Fruit fly (Drosophila melanogaster): ENCODE results near the gene wnd.

wnd gene

dm6 chr3L:19635478-19635996 lies at the start of gene wnd:
Gene wnd, minus strand, starts transcription at chr3L:19635783.
- TF ChIP-seq CG14655 (GFP tag; optimal IDR thresholded peaks at IDR 0.05) = no peak
- peak; percentile 9 for TF ChIP-seq Snoo (tag; optimal IDR thresholded peaks at IDR 0.05)
- peak; percentile 4 for TF ChIP-seq Pif1B (GFP tag; optimal IDR thresholded peaks at IDR 0.05)
- TF ChIP-seq CG10348 (GFP tag; IDR thresholded peaks at IDR 0.05) = no peak
- TF ChIP-seq CG17806 (tag; optimal IDR thresholded peaks at IDR 0.05) = no peak
- no peak for TF ChIP-seq fd96Ca (GFP tag; IDR thresholded peaks at IDR 0.05)
- peak; percentile 12 for TF ChIP-seq Pif1A (GFP tag; optimal IDR thresholded peaks at IDR 0.05)
- TF ChIP-seq CG8159 (tag; optimal IDR thresholded peaks at IDR 0.05) = no peak
- no peak for TF ChIP-seq rn (GFP tag; IDR thresholded peaks at IDR 0.05)
- TF ChIP-seq CG34367 (tag; optimal IDR thresholded peaks at IDR 0.05) = no peak
- TF ChIP-seq Ets98B (GFP tag; IDR thresholded peaks at IDR 0.05) = peak; percentile 38; the same call in 1 of the 2 replicates
- TF ChIP-seq CG12605 (GFP tag; IDR thresholded peaks at IDR 0.05) = peak; percentile 26; the same call in 1 of the 2 replicates
- peak; percentile 22 for TF ChIP-seq EcR (GFP tag; optimal IDR thresholded peaks at IDR 0.05)
- no peak for TF ChIP-seq CG15710 (tag; optimal IDR thresholded peaks at IDR 0.05)

- TF ChIP-seq CG10348 (GFP tag; IDR thresholded peaks at IDR 0.05) = no peak
- TF ChIP-seq CG14655 (GFP tag; optimal IDR thresholded peaks at IDR 0.05) = no peak
- TF ChIP-seq Snoo (tag; optimal IDR thresholded peaks at IDR 0.05) = no peak
- no peak for TF ChIP-seq Pif1A (GFP tag; optimal IDR thresholded peaks at IDR 0.05)
- no peak for TF ChIP-seq Pif1B (GFP tag; optimal IDR thresholded peaks at IDR 0.05)
- TF ChIP-seq CG17806 (tag; optimal IDR thresholded peaks at IDR 0.05) = no peak
- TF ChIP-seq Ets98B (GFP tag; IDR thresholded peaks at IDR 0.05) = no peak
- no peak for TF ChIP-seq gl (tag; optimal IDR thresholded peaks at IDR 0.05)
- no peak for TF ChIP-seq CG32121 (GFP tag; IDR thresholded peaks at IDR 0.05)
- no peak for TF ChIP-seq CG9948 (tag; optimal IDR thresholded peaks at IDR 0.05)
- TF ChIP-seq fd96Ca (GFP tag; IDR thresholded peaks at IDR 0.05) = no peak
- TF ChIP-seq CG12605 (GFP tag; IDR thresholded peaks at IDR 0.05) = no peak
- no peak for TF ChIP-seq CG8301 (tag; optimal IDR thresholded peaks at IDR 0.05)
- TF ChIP-seq CG13204 (GFP tag; optimal IDR thresholded peaks at IDR 0.05) = no peak
- no peak for TF ChIP-seq rn (GFP tag; IDR thresholded peaks at IDR 0.05)
- TF ChIP-seq CG34367 (tag; optimal IDR thresholded peaks at IDR 0.05) = no peak
- TF ChIP-seq CG15710 (tag; optimal IDR thresholded peaks at IDR 0.05) = no peak
- no peak for TF ChIP-seq D1 (tag; optimal IDR thresholded peaks at IDR 0.05)
- no peak for TF ChIP-seq EcR (GFP tag; optimal IDR thresholded peaks at IDR 0.05)
- TF ChIP-seq CG4496 (GFP tag; IDR thresholded peaks at IDR 0.05) = no peak
Observed at dm6 chr3L:19683520-19683919, 47.9 kb upstream of the wnd start.

dm6 chr3L:19682902-19683301 lies 47.3 kb upstream of the wnd start:
- TF ChIP-seq CG14655 (GFP tag; optimal IDR thresholded peaks at IDR 0.05) = no peak
- TF ChIP-seq Pif1A (GFP tag; optimal IDR thresholded peaks at IDR 0.05) = no peak
- no peak for TF ChIP-seq Ets98B (GFP tag; IDR thresholded peaks at IDR 0.05)
- TF ChIP-seq CG32121 (GFP tag; IDR thresholded peaks at IDR 0.05) = no peak
- TF ChIP-seq CG8159 (tag; optimal IDR thresholded peaks at IDR 0.05) = no peak
- TF ChIP-seq CG4496 (GFP tag; IDR thresholded peaks at IDR 0.05) = 0 out of 3 replicates have a peak, but pooled peaks have one; percentile 12

dm6 chr3L:19676050-19676449 lies 40.5 kb upstream of the wnd start:
- TF ChIP-seq CG8159 (tag; optimal IDR thresholded peaks at IDR 0.05) = peak; percentile 66
- no peak for TF ChIP-seq D1 (tag; optimal IDR thresholded peaks at IDR 0.05)
- TF ChIP-seq EcR (GFP tag; optimal IDR thresholded peaks at IDR 0.05) = no peak
- peak; percentile 22 for TF ChIP-seq CG15710 (tag; optimal IDR thresholded peaks at IDR 0.05)
- TF ChIP-seq CG13204 (GFP tag; optimal IDR thresholded peaks at IDR 0.05) = no peak
- TF ChIP-seq CG4496 (GFP tag; IDR thresholded peaks at IDR 0.05) = peak; percentile 27; the same call in 1 of the 3 replicates
- no peak for TF ChIP-seq gl (tag; optimal IDR thresholded peaks at IDR 0.05)
- TF ChIP-seq CG34367 (tag; optimal IDR thresholded peaks at IDR 0.05) = no peak
- peak; percentile 34 for TF ChIP-seq CG9948 (tag; optimal IDR thresholded peaks at IDR 0.05)
- TF ChIP-seq Pif1A (GFP tag; optimal IDR thresholded peaks at IDR 0.05) = peak; percentile 7
- no peak for TF ChIP-seq CG17806 (tag; optimal IDR thresholded peaks at IDR 0.05)
- TF ChIP-seq CG10348 (GFP tag; IDR thresholded peaks at IDR 0.05) = no peak
- TF ChIP-seq Ets98B (GFP tag; IDR thresholded peaks at IDR 0.05) = no peak
- no peak for TF ChIP-seq CG32121 (GFP tag; IDR thresholded peaks at IDR 0.05)
- peak; percentile 43 for TF ChIP-seq CG8301 (tag; optimal IDR thresholded peaks at IDR 0.05)
- peak; percentile 15 for TF ChIP-seq Pif1B (GFP tag; optimal IDR thresholded peaks at IDR 0.05)
- no peak for TF ChIP-seq CG14655 (GFP tag; optimal IDR thresholded peaks at IDR 0.05)
- no peak for TF ChIP-seq fd96Ca (GFP tag; IDR thresholded peaks at IDR 0.05)
- TF ChIP-seq rn (GFP tag; IDR thresholded peaks at IDR 0.05) = no peak
- TF ChIP-seq Snoo (tag; optimal IDR thresholded peaks at IDR 0.05) = peak; percentile 36
- no peak for TF ChIP-seq CG12605 (GFP tag; IDR thresholded peaks at IDR 0.05)

dm6 chr3L:19674317-19674716 lies 38.7 kb upstream of the wnd start:
- TF ChIP-seq gl (tag; optimal IDR thresholded peaks at IDR 0.05) (peak; percentile 1), CG14655 (GFP tag; optimal IDR thresholded peaks at IDR 0.05) (peak; percentile 46), Pif1A (GFP tag; optimal IDR thresholded peaks at IDR 0.05) (peak; percentile 40), CG34367 (tag; optimal IDR thresholded peaks at IDR 0.05) (peak; percentile 30), CG4496 (GFP tag; IDR thresholded peaks at IDR 0.05) (peak; percentile 55; the same call in 2 of the 3 replicates), Pif1B (GFP tag; optimal IDR thresholded peaks at IDR 0.05) (peak; percentile 23), CG15710 (tag; optimal IDR thresholded peaks at IDR 0.05) (peak; percentile 53), EcR (GFP tag; optimal IDR thresholded peaks at IDR 0.05) (no peak), CG13204 (GFP tag; optimal IDR thresholded peaks at IDR 0.05) (no peak), CG9948 (tag; optimal IDR thresholded peaks at IDR 0.05) (peak; percentile 42), CG8159 (tag; optimal IDR thresholded peaks at IDR 0.05) (peak; percentile 57), CG10348 (GFP tag; IDR thresholded peaks at IDR 0.05) (no peak), rn (GFP tag; IDR thresholded peaks at IDR 0.05) (no peak), D1 (tag; optimal IDR thresholded peaks at IDR 0.05) (no peak), CG17806 (tag; optimal IDR thresholded peaks at IDR 0.05) (peak; percentile 51), Snoo (tag; optimal IDR thresholded peaks at IDR 0.05) (peak; percentile 18), CG8301 (tag; optimal IDR thresholded peaks at IDR 0.05) (peak; percentile 22), CG32121 (GFP tag; IDR thresholded peaks at IDR 0.05) (no peak)
